Worm (Caenorhabditis elegans): Measurements from ENCODE around the gene ztf-20.

DNA sequence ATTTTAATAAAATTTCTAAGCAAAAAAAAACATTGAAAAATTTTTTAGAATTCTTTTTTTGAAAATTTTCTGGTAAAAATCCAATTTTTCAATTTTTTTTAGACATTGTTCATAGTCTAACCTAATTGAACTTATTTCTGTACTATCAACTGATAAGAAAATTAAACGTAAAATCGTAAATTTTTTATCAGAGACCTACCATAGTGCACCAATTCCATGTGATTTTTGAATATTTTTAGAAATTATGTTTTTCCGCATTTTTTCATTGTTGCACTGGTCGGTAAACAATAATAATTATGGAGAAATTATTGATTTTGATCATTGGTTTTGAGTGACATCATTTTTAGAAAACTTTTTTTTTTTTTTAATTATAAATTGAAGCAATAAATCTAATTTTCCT lies 16.6 kb upstream of the ztf-20 start:
- no peak for TF ChIP-seq lim-6 (tag; optimal IDR thresholded peaks at IDR 0.05)
- no peak for TF ChIP-seq ceh-6 (GFP tag; optimal IDR thresholded peaks at IDR 0.05)
- TF ChIP-seq pha-4 (tag; optimal IDR thresholded peaks at IDR 0.05), result no peak
- TF ChIP-seq nhr-11 (tag; optimal IDR thresholded peaks at IDR 0.05), result no peak
- TF ChIP-seq ets-4 (tag; optimal IDR thresholded peaks at IDR 0.05), result no peak
- TF ChIP-seq ceh-18 (tag; optimal IDR thresholded peaks at IDR 0.05), result no peak

All from whole organism, late embryonic.